Fruit fly (Drosophila melanogaster): ENCODE data around the gene CG34456.
A peak's percentile ranks its signal among the peaks of the same experiment; 100 is the strongest.

- TF ChIP-seq gem (tag; optimal IDR thresholded peaks at IDR 0.05) (peak; percentile 5), tup (GFP tag; optimal IDR thresholded peaks at IDR 0.05) (no peak), lmd (GFP tag; IDR thresholded peaks at IDR 0.05) (no peak), Sox102F (GFP tag; optimal IDR thresholded peaks at IDR 0.05) (no peak), corto (GFP tag; optimal IDR thresholded peaks at IDR 0.05) (no peak), CG8478 (optimal IDR thresholded peaks at IDR 0.05) (peak; percentile 86), CG6765 (GFP tag; optimal IDR thresholded peaks at IDR 0.05) (no peak), zfh2 (GFP tag; optimal IDR thresholded peaks at IDR 0.05) (peak; percentile 16), CG15011 (GFP tag; optimal IDR thresholded peaks at IDR 0.05) (no peak)
Observed at dm6 chr3L:9402157-9402890, 40.4 kb downstream of the CG34456 start, which contains the start of gene eIF4E1.

Data from whole organism, embryonic.